Worm (Caenorhabditis elegans) whole organism, L4 larva: ENCODE data around the gene ZK354.6.
"Not testable (repeated sequence)": the region's sequence is repeated elsewhere in the genome, so short reads cannot be mapped to it uniquely, and the experiment has no call there.

Experiments
- hmg-1.1 ChIP-seq: fragments of 200-800 bp; sonication (Bioruptor generic); IDR thresholded peaks from 2 replicates; pipeline ENCODE4 v1.3.6; 2022; ENCODE audit warnings: missing genetic modification reagents, missing genetic modification characterization, missing compliant biosample characterization
- mep-1 ChIP-seq: fragments of 150-350 bp; sonication (generic microtip); optimal IDR thresholded peaks from 3 replicates; lab custom pipeline; 2014; ENCODE audit warnings: missing biosample characterization, missing genetic modification characterization
- zag-1 ChIP-seq: fragments of 150-350 bp; optimal IDR thresholded peaks from 2 replicates; lab custom pipeline; 2014; ENCODE audit warnings: missing biosample characterization, missing genetic modification characterization

Gene ZK354.6

DNA sequence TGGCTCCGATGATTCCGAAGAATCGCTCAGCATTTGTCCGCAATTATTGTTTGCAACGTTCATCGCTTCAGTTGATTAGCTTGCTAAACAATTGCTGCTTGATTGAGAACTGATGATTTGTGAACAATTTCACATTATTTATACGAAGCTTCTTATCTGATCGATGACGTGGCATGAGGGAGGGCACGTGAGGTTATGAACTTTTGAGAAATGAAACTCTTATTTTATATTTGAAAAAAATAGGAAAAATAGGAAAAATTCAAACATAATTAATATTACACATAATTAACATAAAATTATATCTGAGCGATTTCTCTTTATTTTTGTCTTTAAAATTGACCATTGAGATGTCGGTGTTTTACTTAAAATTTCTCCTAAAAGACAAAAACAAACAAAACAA is 42.7 kb downstream of the ZK354.6 start, which contains the start of gene F36H12.10:
TSS of gene F36H12.10 (minus strand) at position 101 of the 400 bp plus-strand sequence.
- TF ChIP-seq hmg-1.1 (GFP tag; lab: Robert Waterston, UW); zag-1 (tag; lab: Kevin White, UChicago); mep-1 (tag; lab: Kevin White, UChicago): not testable (repeated sequence)
